Worm (Caenorhabditis elegans): ENCODE results near the gene srh-38.

ce11 chrV:2899867-2900266 lies 22.6 kb downstream of the srh-38 start, which contains the start of gene str-46:
- TF ChIP-seq unc-130 (GFP tag; optimal IDR thresholded peaks at IDR 0.05), result no peak
- no peak for TF ChIP-seq ceh-58 (GFP tag; IDR thresholded peaks at IDR 0.05)
- no peak for TF ChIP-seq hmg-1.2 (GFP tag; IDR thresholded peaks at IDR 0.05)
- no peak for TF ChIP-seq aptf-2 (GFP tag; conservative IDR thresholded peaks at IDR 0.05)
- no peak for TF ChIP-seq nfya-2 (GFP tag; IDR thresholded peaks at IDR 0.05)
- no peak for TF ChIP-seq unc-62 (GFP tag; optimal IDR thresholded peaks at IDR 0.05)
